Fruit fly (Drosophila melanogaster): ENCODE measurements around the gene CG44040.

- TF ChIP-seq CTCF (optimal IDR thresholded peaks at IDR 0.05) (peak; percentile 4 to 23), CG8478 (optimal IDR thresholded peaks at IDR 0.05) (no peak)
These were observed 10.3 kb downstream of the CG44040 start, which contains the start of gene mRpL9 for dm6 chr3R:15330472-15330871.

Data from S2 (cell line).